Fruit fly (Drosophila melanogaster) whole organism, embryonic: ENCODE measurements around the gene scpr-A.

Experiments used
- CG10321 ChIP-seq: fragments of 200-800 bp; sonication (Bioruptor generic); IDR thresholded peaks from 2 replicates; pipeline ENCODE4 v1.3.6; 2022; ENCODE audit warnings: missing biosample characterization, missing genetic modification characterization
- CG10543 ChIP-seq: fragments of 200-800 bp; sonication (Bioruptor generic); optimal IDR thresholded peaks from 3 replicates; lab custom pipeline; 2017; ENCODE audit warnings: missing biosample characterization, mild to moderate bottlenecking, missing genetic modification characterization, moderate library complexity
- CG10979 ChIP-seq: fragments of 200-800 bp; sonication (Bioruptor generic); optimal IDR thresholded peaks from 2 replicates; lab custom pipeline; 2018; ENCODE audit warnings: missing biosample characterization, mild to moderate bottlenecking, missing genetic modification characterization, moderate library complexity
- CG12299 ChIP-seq: fragments of 200-800 bp; sonication (Bioruptor generic); optimal IDR thresholded peaks from 2 replicates; lab custom pipeline; 2018; ENCODE audit warnings: missing biosample characterization, mild to moderate bottlenecking, missing genetic modification characterization
- CG13287 ChIP-seq: fragments of 200-800 bp; sonication (Bioruptor generic); IDR thresholded peaks from 2 replicates; pipeline ENCODE4 v1.3.6; 2022; ENCODE audit warnings: missing biosample characterization, missing genetic modification characterization; ENCODE audit not compliant: partially characterized antibody
- CG15269 ChIP-seq: fragments of 200-800 bp; sonication (Bioruptor generic); optimal IDR thresholded peaks from 2 replicates; lab custom pipeline; 2018; ENCODE audit warnings: missing biosample characterization, mild to moderate bottlenecking, missing genetic modification characterization, moderate library complexity
- CG1792 ChIP-seq: fragments of 200-800 bp; sonication (Bioruptor generic); optimal IDR thresholded peaks from 2 replicates; lab custom pipeline; 2016; ENCODE audit warnings: missing biosample characterization, missing genetic modification characterization
- CG3281 ChIP-seq: fragments of 200-800 bp; sonication (Bioruptor generic); optimal IDR thresholded peaks from 3 replicates; lab custom pipeline; 2017; ENCODE audit warnings: missing biosample characterization, mild to moderate bottlenecking, missing genetic modification characterization
- CG3847 ChIP-seq: fragments of 200-800 bp; sonication (Bioruptor generic); IDR thresholded peaks from 2 replicates; pipeline ENCODE4 v1.3.6; 2022; ENCODE audit warnings: missing biosample characterization, missing genetic modification characterization
- CG4707 ChIP-seq: fragments of 200-800 bp; sonication (Bioruptor generic); optimal IDR thresholded peaks from 2 replicates; lab custom pipeline; 2018; ENCODE audit warnings: missing biosample characterization, mild to moderate bottlenecking, missing genetic modification characterization, moderate library complexity
- CG6683 ChIP-seq: fragments of 200-800 bp; sonication (Bioruptor generic); optimal IDR thresholded peaks from 2 replicates; lab custom pipeline; 2017; ENCODE audit warnings: missing biosample characterization, mild to moderate bottlenecking, missing genetic modification characterization, missing genetic modification reagents
- CG7556 ChIP-seq: fragments of 200-800 bp; sonication (Bioruptor generic); optimal IDR thresholded peaks from 2 replicates; lab custom pipeline; 2017; ENCODE audit warnings: missing biosample characterization, mild to moderate bottlenecking, missing genetic modification characterization
- CG7786 ChIP-seq: fragments of 200-800 bp; sonication (Bioruptor generic); optimal IDR thresholded peaks from 2 replicates; lab custom pipeline; 2016; ENCODE audit warnings: missing biosample characterization, missing genetic modification characterization
- Dll ChIP-seq: fragments of 200-800 bp; sonication (Bioruptor generic); IDR thresholded peaks from 4 replicates; pipeline ENCODE4 v1.3.6; 2022; ENCODE audit warnings: missing biosample characterization, missing genetic modification characterization; ENCODE audit not compliant: partially characterized antibody
- Elba2 ChIP-seq: fragments of 200-800 bp; sonication (Bioruptor generic); optimal IDR thresholded peaks from 3 replicates; lab custom pipeline; 2016; ENCODE audit warnings: missing biosample characterization, missing genetic modification characterization
- Ets65A ChIP-seq: fragments of 200-800 bp; sonication (Bioruptor generic); peaks from one replicate; lab custom pipeline; 2016; ENCODE audit warnings: missing biosample characterization, missing genetic modification characterization
- Gug ChIP-seq: fragments of 200-800 bp; sonication (Bioruptor generic); IDR thresholded peaks from 4 replicates; pipeline ENCODE4 v1.3.6; 2022; ENCODE audit warnings: missing biosample characterization, missing genetic modification characterization
- HLH3B ChIP-seq: fragments of 200-800 bp; sonication (Bioruptor generic); IDR thresholded peaks from 2 replicates; pipeline ENCODE4 v1.3.6; 2022; ENCODE audit warnings: missing biosample characterization, missing genetic modification characterization
- Meics ChIP-seq: fragments of 200-800 bp; sonication (Bioruptor generic); optimal IDR thresholded peaks from 2 replicates; lab custom pipeline; 2017; ENCODE audit warnings: missing biosample characterization, mild to moderate bottlenecking, missing genetic modification characterization
- NK7.1 ChIP-seq: fragments of 200-800 bp; sonication (Bioruptor generic); optimal IDR thresholded peaks from 3 replicates; lab custom pipeline; 2016; ENCODE audit warnings: missing biosample characterization, missing genetic modification characterization
- Ravus ChIP-seq: fragments of 200-800 bp; sonication (Bioruptor generic); IDR thresholded peaks from 2 replicates; pipeline ENCODE4 v1.3.6; 2022; ENCODE audit warnings: missing biosample characterization, missing genetic modification characterization
- Vsx1 ChIP-seq: fragments of 200-800 bp; sonication (Bioruptor generic); optimal IDR thresholded peaks from 2 replicates; lab custom pipeline; 2017; ENCODE audit warnings: missing biosample characterization, mild to moderate bottlenecking, missing genetic modification characterization, missing genetic modification reagents
- ab ChIP-seq: fragments of 200-800 bp; sonication (Bioruptor generic); optimal IDR thresholded peaks from 2 replicates; lab custom pipeline; 2016; ENCODE audit warnings: missing biosample characterization, missing genetic modification characterization
- al ChIP-seq: fragments of 200-800 bp; sonication (Bioruptor generic); IDR thresholded peaks from 2 replicates; pipeline ENCODE4 v1.3.6; 2022; ENCODE audit warnings: missing biosample characterization, missing genetic modification characterization
- bab2 ChIP-seq: fragments of 200-800 bp; sonication (Bioruptor generic); optimal IDR thresholded peaks from 2 replicates; lab custom pipeline; 2016; ENCODE audit warnings: missing biosample characterization, missing genetic modification characterization
- croc ChIP-seq: fragments of 200-800 bp; sonication (Bioruptor generic); conservative IDR thresholded peaks from 3 replicates; pipeline ENCODE4 v1.3.6; 2022; ENCODE audit warnings: missing biosample characterization, missing genetic modification characterization
- dm ChIP-seq: fragments of 200-800 bp; sonication (Bioruptor generic); optimal IDR thresholded peaks from 3 replicates; lab custom pipeline; 2016; ENCODE audit warnings: missing biosample characterization, missing genetic modification characterization
- ems ChIP-seq: fragments of 200-800 bp; sonication (Bioruptor generic); optimal IDR thresholded peaks from 3 replicates; lab custom pipeline; 2016; ENCODE audit warnings: missing biosample characterization, missing genetic modification characterization
- eyg ChIP-seq: fragments of 200-800 bp; sonication (Bioruptor generic); optimal IDR thresholded peaks from 3 replicates; lab custom pipeline; 2016; ENCODE audit warnings: missing biosample characterization, missing genetic modification characterization
- gro ChIP-seq: fragments of 200-800 bp; sonication (Bioruptor generic); optimal IDR thresholded peaks from 2 replicates; lab custom pipeline; 2016; ENCODE audit warnings: missing biosample characterization, missing genetic modification characterization
- hth ChIP-seq: fragments of >200 bp; optimal IDR thresholded peaks from 2 replicates; lab custom pipeline; 2017; ENCODE audit warnings: inconsistent platforms
- ind ChIP-seq: fragments of 200-800 bp; sonication (Bioruptor generic); optimal IDR thresholded peaks from 3 replicates; lab custom pipeline; 2016; ENCODE audit warnings: missing biosample characterization, missing genetic modification characterization
- insv ChIP-seq, 2 experiments: fragments of 200-800 bp; sonication (Bioruptor generic); optimal IDR thresholded peaks; 3 replicates each; lab custom pipeline; 2016 to 2018; ENCODE audit warnings: missing biosample characterization in 2 of 2, missing genetic modification characterization in 2 of 2
- kah ChIP-seq: fragments of 200-800 bp; sonication (Bioruptor generic); optimal IDR thresholded peaks from 2 replicates; lab custom pipeline; 2018; ENCODE audit warnings: missing biosample characterization, mild to moderate bottlenecking, missing genetic modification characterization
- lmd ChIP-seq: fragments of 200-800 bp; sonication (Bioruptor generic); IDR thresholded peaks from 2 replicates; pipeline ENCODE4 v1.3.6; 2022; ENCODE audit warnings: missing biosample characterization, missing genetic modification characterization
- nau ChIP-seq: fragments of 200-800 bp; sonication (Bioruptor generic); optimal IDR thresholded peaks from 3 replicates; lab custom pipeline; 2017; ENCODE audit warnings: missing biosample characterization, mild to moderate bottlenecking, missing genetic modification characterization, missing genetic modification reagents
- otp ChIP-seq: fragments of 200-800 bp; sonication (Bioruptor generic); IDR thresholded peaks from 3 replicates; pipeline ENCODE4, ENCODE4 v1.3.6; 2022; ENCODE audit warnings: missing biosample characterization, missing genetic modification characterization
- peb ChIP-seq: fragments of 200-800 bp; sonication (Bioruptor generic); IDR thresholded peaks from 2 replicates; pipeline ENCODE4 v1.3.6; 2022; ENCODE audit warnings: missing biosample characterization, missing genetic modification characterization
- sim ChIP-seq: fragments of 200-800 bp; sonication (Bioruptor generic); IDR thresholded peaks from 2 replicates; pipeline ENCODE4 v1.3.6; 2022; ENCODE audit warnings: missing biosample characterization, missing genetic modification characterization
- sisA ChIP-seq: fragments of 200-800 bp; sonication (Bioruptor generic); IDR thresholded peaks from 2 replicates; pipeline ENCODE4 v1.3.6; 2022; ENCODE audit warnings: missing biosample characterization, missing genetic modification characterization
- tgo ChIP-seq: fragments of 200-800 bp; sonication (Bioruptor generic); IDR thresholded peaks from 3 replicates; pipeline ENCODE4 v1.3.6; 2022; ENCODE audit warnings: missing biosample characterization, missing genetic modification characterization
- tup ChIP-seq: fragments of 200-800 bp; sonication (Bioruptor generic); optimal IDR thresholded peaks from 2 replicates; lab custom pipeline; 2016; ENCODE audit warnings: missing biosample characterization, mild to moderate bottlenecking, missing genetic modification characterization, moderate library complexity
- twi ChIP-seq: fragments of 200-800 bp; optimal IDR thresholded peaks from 2 replicates; lab custom pipeline; 2019; ENCODE audit warnings: missing biosample characterization, mild to moderate bottlenecking, missing genetic modification characterization, moderate library complexity
- wdn ChIP-seq: fragments of 200-800 bp; sonication (Bioruptor generic); IDR thresholded peaks from 2 replicates; pipeline ENCODE4 v1.3.6; 2022; ENCODE audit warnings: missing biosample characterization, missing genetic modification characterization
- zfh1 ChIP-seq: fragments of 200-800 bp; sonication (Bioruptor generic); IDR thresholded peaks from 3 replicates; pipeline ENCODE4 v1.3.6; 2022; ENCODE audit warnings: missing biosample characterization, missing genetic modification characterization

Gene scpr-A

dm6 chr3R:11269013-11269412, 28.0 kb downstream of the scpr-A start (continued):
- peak; percentile 61 for TF ChIP-seq ind (GFP tag; lab: Kevin White, UChicago)
- TF ChIP-seq tup, result no peak
- TF ChIP-seq sim, result peak; percentile 52; the same call in 1 of the 2 replicates
- TF ChIP-seq al (GFP tag; lab: Robert Waterston, UW), result no peak
- TF ChIP-seq zfh1, result no peak
- no peak for TF ChIP-seq CG15269
- TF ChIP-seq sisA, result no peak
- TF ChIP-seq CG12299 (tag; lab: Kevin White, UChicago), result no peak
- TF ChIP-seq ems, result peak; percentile 54
- no peak for TF ChIP-seq CG7556
- peak; percentile 90 for TF ChIP-seq CG4707 (GFP tag; lab: Kevin White, UChicago)
- 0 out of 2 replicates have a peak, but pooled peaks have one; percentile 32 for TF ChIP-seq HLH3B
- TF ChIP-seq CG10321, result no peak
- no peak for TF ChIP-seq nau
- no peak for TF ChIP-seq Dll
- peak; percentile 83 for TF ChIP-seq CG10979 (tag; lab: Kevin White, UChicago)
- no peak for TF ChIP-seq CG1792 (GFP tag; lab: Kevin White, UChicago)
- TF ChIP-seq bab2, result no peak
- no peak for TF ChIP-seq wdn (GFP tag; lab: Robert Waterston, UW)
- no peak for TF ChIP-seq CG3281 (GFP tag; lab: Kevin White, UChicago)
- TF ChIP-seq otp (GFP tag; lab: Robert Waterston, UW), result peak; percentile 64
- peak; percentile 10 for TF ChIP-seq CG7786 (GFP tag; lab: Kevin White, UChicago)
- TF ChIP-seq dm (GFP tag; lab: Kevin White, UChicago), result peak; percentile 27
- peak; percentile 67 for TF ChIP-seq eyg (GFP tag; lab: Kevin White, UChicago)
- TF ChIP-seq Meics (GFP tag; lab: Kevin White, UChicago), result peak; percentile 74
- no peak for TF ChIP-seq CG3847
- no peak for TF ChIP-seq ab (GFP tag; lab: Kevin White, UChicago)
- no peak; the same call in 2 of the 3 replicates for TF ChIP-seq croc (GFP tag; lab: Robert Waterston, UW)
- TF ChIP-seq Elba2 (GFP tag; lab: Kevin White, UChicago), result no peak
- no peak for TF ChIP-seq gro (GFP tag; lab: Kevin White, UChicago)
- no peak for TF ChIP-seq Gug
- TF ChIP-seq twi, result no peak
- no peak for TF ChIP-seq Ravus (GFP tag; lab: Robert Waterston, UW)
- peak; percentile 29; the same call in 1 of the 3 replicates for TF ChIP-seq tgo
- TF ChIP-seq insv (GFP tag; optimal IDR thresholded peaks at IDR 0.05; lab: Kevin White, UChicago), result peak in 1 of 2 experiments; percentile 65
- TF ChIP-seq NK7.1, result peak; percentile 41
- no peak for TF ChIP-seq CG13287
- TF ChIP-seq CG6683 (GFP tag; lab: Kevin White, UChicago), result no peak
- TF ChIP-seq kah, result peak; percentile 73
- TF ChIP-seq hth, result no peak
- TF ChIP-seq CG10543 (GFP tag; lab: Kevin White, UChicago), result no peak
- TF ChIP-seq Vsx1 (GFP tag; lab: Kevin White, UChicago), result peak; percentile 75
- peak; percentile 15; the same call in 1 of the 2 replicates for TF ChIP-seq lmd

dm6 chr3R:11270574-11270973, 29.6 kb downstream of the scpr-A start:
- no peak for TF ChIP-seq peb (GFP tag; lab: Robert Waterston, UW)
- TF ChIP-seq Ets65A (GFP tag; lab: Kevin White, UChicago), result peak; percentile 66
